Fruit fly (Drosophila melanogaster): ENCODE results near the gene CG33509.

Gene CG33509

DNA sequence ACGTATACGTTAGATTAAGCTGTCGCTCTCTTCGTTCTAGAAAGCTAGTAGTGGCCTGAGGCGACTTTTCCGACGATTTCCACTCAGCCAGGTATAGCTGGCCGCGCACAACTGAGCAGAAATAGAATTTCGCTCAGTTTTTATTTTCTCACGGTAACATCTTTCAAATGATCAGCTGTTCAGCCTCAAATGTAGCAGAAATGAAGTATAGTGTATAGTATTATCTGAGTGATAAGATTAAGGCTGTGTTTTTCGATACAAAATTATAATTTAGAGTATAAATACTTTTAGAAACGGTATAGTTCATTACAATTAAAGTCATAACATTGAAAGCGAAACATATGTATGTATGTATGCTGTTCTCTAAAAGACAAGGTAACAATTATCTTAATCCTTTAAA, at the start of gene CG33509:
Gene CG33509 (minus strand): TSS at position 101 of the 400 bp plus-strand sequence.
- TF ChIP-seq z (GFP tag; IDR thresholded peaks at IDR 0.05) = peak; percentile 83
- peak; percentile 24 for TF ChIP-seq CG9437 (GFP tag; optimal IDR thresholded peaks at IDR 0.05)
- no peak for TF ChIP-seq CG34422 (GFP tag; IDR thresholded peaks at IDR 0.05)

DNA sequence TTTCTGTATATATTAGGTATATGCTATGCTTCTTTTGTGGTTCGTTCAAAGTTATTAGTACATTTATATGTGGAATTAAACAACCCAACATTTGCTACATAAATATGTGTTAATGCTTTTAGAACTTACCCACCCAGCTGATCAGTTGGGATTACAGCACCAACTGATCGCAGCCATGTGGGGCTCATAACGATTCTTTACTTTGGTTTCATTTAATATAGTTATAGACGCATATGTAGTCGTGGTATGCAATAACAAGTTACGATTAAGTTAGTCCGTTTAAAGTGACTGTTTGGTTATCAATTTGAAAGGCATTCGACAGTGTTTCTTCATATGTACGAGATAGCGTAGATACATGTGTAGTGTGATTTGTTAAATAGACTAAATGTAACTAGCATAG, 49.5 kb upstream of the CG33509 start:
- TF ChIP-seq CG15514 (GFP tag; optimal IDR thresholded peaks at IDR 0.05) = no peak
- no peak for TF ChIP-seq CG17612 (GFP tag; IDR thresholded peaks at IDR 0.05)

DNA sequence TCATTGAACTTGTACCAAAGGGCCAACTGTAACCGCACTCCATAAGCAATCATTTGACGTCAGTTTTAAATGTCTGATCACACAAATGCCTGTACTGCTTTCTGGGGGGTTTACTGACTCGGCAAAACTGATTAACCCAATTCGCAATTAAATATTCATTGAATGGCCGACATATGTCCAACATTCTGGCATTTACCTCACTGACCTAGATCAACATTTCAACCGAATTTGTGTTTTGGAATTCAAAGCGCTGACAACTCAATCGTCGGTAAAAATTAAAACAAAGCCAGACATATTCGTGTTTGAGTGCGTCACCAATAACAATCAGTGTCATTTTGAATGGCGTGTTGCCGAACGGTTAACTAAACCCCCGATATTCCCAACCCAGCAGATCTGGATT, 29.4 kb upstream of the CG33509 start:
- no peak for TF ChIP-seq CG10431 (GFP tag; optimal IDR thresholded peaks at IDR 0.05)
- TF ChIP-seq zfh2 (GFP tag; optimal IDR thresholded peaks at IDR 0.05) = no peak
- peak; percentile 97 for TF ChIP-seq CG2199 (GFP tag; IDR thresholded peaks at IDR 0.05)

DNA sequence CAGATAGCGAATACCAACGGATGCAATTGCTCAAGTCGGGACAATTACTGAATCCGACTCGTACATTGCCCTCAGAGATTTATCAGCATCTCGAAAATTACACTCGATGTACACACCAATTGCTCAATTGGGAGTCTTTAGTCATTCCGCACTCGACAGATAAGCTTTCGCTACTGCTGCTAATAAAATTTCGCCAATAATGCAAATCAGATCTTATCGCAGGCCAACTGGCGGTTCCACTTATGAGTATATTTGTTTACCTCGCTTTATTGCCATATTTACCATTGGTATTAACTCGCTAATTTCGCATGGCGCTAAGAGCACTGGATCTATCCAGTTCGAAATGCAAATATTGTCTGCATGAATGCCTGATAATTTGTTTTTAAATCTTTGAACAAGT, 27.2 kb upstream of the CG33509 start:
- TF ChIP-seq CG12769 (tag; optimal IDR thresholded peaks at IDR 0.05) (no peak), Tbp (GFP tag; optimal IDR thresholded peaks at IDR 0.05) (no peak), sens (GFP tag) (peak; percentile 59)

DNA sequence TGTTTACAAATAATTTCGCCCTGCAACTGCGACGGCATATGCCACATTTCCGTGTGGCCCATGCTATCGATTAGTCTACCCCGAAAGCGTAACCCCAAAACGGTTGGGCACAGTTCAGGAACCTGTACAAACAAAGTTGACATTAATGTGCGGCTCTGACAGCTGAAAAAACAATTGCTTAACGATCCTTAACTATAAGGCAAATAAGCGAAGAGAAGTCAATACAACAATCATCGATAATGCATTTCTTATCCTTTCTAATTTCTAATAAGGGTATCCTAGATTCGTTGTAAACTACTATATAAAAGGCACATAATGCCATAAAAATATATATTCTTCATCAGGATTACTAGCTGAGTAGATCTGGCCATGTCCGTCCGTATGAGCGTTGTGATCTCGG, 25.5 kb upstream of the CG33509 start:
- TF ChIP-seq toy (GFP tag; IDR thresholded peaks at IDR 0.05) (no peak), CG2199 (GFP tag; IDR thresholded peaks at IDR 0.05) (peak; percentile 57; the same call in 1 of the 3 replicates), CG6175 (GFP tag; IDR thresholded peaks at IDR 0.05) (no peak), CG9215 (GFP tag; IDR thresholded peaks at IDR 0.05) (no peak), CG4328 (GFP tag; optimal IDR thresholded peaks at IDR 0.05) (no peak), CG12942 (GFP tag; optimal IDR thresholded peaks at IDR 0.05) (no peak), nerfin-2 (GFP tag; IDR thresholded peaks at IDR 0.05; ENCODE audit: partially characterized antibody) (no peak), CG31388 (GFP tag; optimal IDR thresholded peaks at IDR 0.05) (no peak), kay (GFP tag; optimal IDR thresholded peaks at IDR 0.05) (no peak), dm (GFP tag; optimal IDR thresholded peaks at IDR 0.05) (no peak), D19A (tag; optimal IDR thresholded peaks at IDR 0.05) (peak; percentile 65), jigr1 (GFP tag; IDR thresholded peaks at IDR 0.05) (no peak), jing (GFP tag; optimal IDR thresholded peaks at IDR 0.05) (no peak), Xrp1 (GFP tag; IDR thresholded peaks at IDR 0.05) (0 out of 2 replicates have a peak, but pooled peaks have one; percentile 9), twi (tag; optimal IDR thresholded peaks at IDR 0.05) (peak; percentile 26), bsh (GFP tag; optimal IDR thresholded peaks at IDR 0.05) (no peak), Bgb (GFP tag; IDR thresholded peaks at IDR 0.05; ENCODE audit: partially characterized antibody) (no peak), CG15696 (tag; optimal IDR thresholded peaks at IDR 0.05) (peak; percentile 50), Aef1 (GFP tag; IDR thresholded peaks at IDR 0.05) (no peak), Neu2 (GFP tag; optimal IDR thresholded peaks at IDR 0.05; ENCODE audit: borderline replicate concordance) (no peak)

DNA sequence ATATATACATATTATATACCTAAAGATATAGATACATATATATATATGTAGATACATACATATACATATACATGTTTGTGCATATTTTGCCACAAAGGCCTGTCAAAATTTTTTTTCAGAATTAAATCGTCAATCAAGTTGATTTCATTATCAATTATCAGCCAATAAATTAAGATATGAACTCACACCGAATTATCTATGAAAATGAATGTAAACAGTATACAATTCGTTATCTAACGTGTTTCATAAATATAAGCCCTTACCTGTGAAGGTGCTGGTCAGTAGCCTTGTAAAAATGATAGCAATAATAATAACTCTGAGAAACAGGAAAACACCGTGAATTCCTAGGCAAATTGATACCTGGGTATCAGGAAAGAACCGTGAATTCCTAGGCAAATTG, 23.4 kb upstream of the CG33509 start:
- TF ChIP-seq ATbp (GFP tag; optimal IDR thresholded peaks at IDR 0.05) (no peak), Pdp1 (GFP tag; optimal IDR thresholded peaks at IDR 0.05) (peak in 1 of 2 experiments; percentile 13), CG4617 (GFP tag; optimal IDR thresholded peaks at IDR 0.05; ENCODE audit: borderline replicate concordance) (no peak), tin (GFP tag; optimal IDR thresholded peaks at IDR 0.05) (no peak), CG15011 (GFP tag; optimal IDR thresholded peaks at IDR 0.05) (no peak), sd (tag; optimal IDR thresholded peaks at IDR 0.05) (peak; percentile 32), exex (tag; optimal IDR thresholded peaks at IDR 0.05) (peak; percentile 57), nau (GFP tag; optimal IDR thresholded peaks at IDR 0.05) (no peak), ems (GFP tag; optimal IDR thresholded peaks at IDR 0.05) (no peak), CG31388 (GFP tag; optimal IDR thresholded peaks at IDR 0.05) (no peak), D19A (tag; optimal IDR thresholded peaks at IDR 0.05) (no peak), ara (GFP tag; IDR thresholded peaks at IDR 0.05) (no peak), emc (GFP tag; optimal IDR thresholded peaks at IDR 0.05) (no peak), CG6654 (GFP tag; optimal IDR thresholded peaks at IDR 0.05) (no peak), NfI (GFP tag; optimal IDR thresholded peaks at IDR 0.05) (no peak), mirr (GFP tag; optimal IDR thresholded peaks at IDR 0.05) (peak; percentile 67)
